Worm (Caenorhabditis elegans) whole organism, mixed stage, embryonic: ENCODE results near the gene Y38E10A.3.
"Not testable (repeated sequence)": the region's sequence is repeated elsewhere in the genome, so short reads cannot be mapped to it uniquely, and the experiment has no call there.

Experiments
- M03D4.4 ChIP-seq: sonication (generic microtip); optimal IDR thresholded peaks from 2 replicates; lab custom pipeline; 2017; ENCODE audit warnings: mild to moderate bottlenecking, missing genetic modification characterization, missing compliant biosample characterization
- blmp-1 ChIP-seq: fragments of 150-350 bp; optimal IDR thresholded peaks from 2 replicates; lab custom pipeline; 2014; ENCODE audit warnings: missing biosample characterization, missing genetic modification characterization
- ceh-39 ChIP-seq: fragments of 150-350 bp; optimal IDR thresholded peaks from 2 replicates; lab custom pipeline; 2014; ENCODE audit warnings: missing biosample characterization, missing genetic modification characterization
- ceh-43 ChIP-seq: fragments of 200-800 bp; sonication (Bioruptor generic); optimal IDR thresholded peaks from 2 replicates; lab custom pipeline; 2018; ENCODE audit warnings: mild to moderate bottlenecking, missing genetic modification characterization, moderate library complexity, missing compliant biosample characterization
- ceh-83 ChIP-seq: fragments of 200-800 bp; sonication (Bioruptor generic); optimal IDR thresholded peaks from 2 replicates; lab custom pipeline; 2018; ENCODE audit warnings: mild to moderate bottlenecking, missing genetic modification characterization, missing compliant biosample characterization
- ces-1 ChIP-seq: fragments of 150-350 bp; optimal IDR thresholded peaks from 2 replicates; lab custom pipeline; 2014; ENCODE audit warnings: missing biosample characterization, missing genetic modification reagents, missing genetic modification characterization
- cnd-1 ChIP-seq: fragments of 200-800 bp; sonication (Bioruptor generic); optimal IDR thresholded peaks from 2 replicates; lab custom pipeline; 2018; ENCODE audit warnings: mild to moderate bottlenecking, missing genetic modification characterization, missing compliant biosample characterization
- elt-1 ChIP-seq: sonication (generic microtip); optimal IDR thresholded peaks from 2 replicates; lab custom pipeline; 2017; ENCODE audit warnings: missing genetic modification characterization, mild to moderate bottlenecking, missing compliant biosample characterization, antibody characterized with exemption, moderate library complexity, borderline replicate concordance; ENCODE audit not compliant: insufficient read depth
- flh-1 ChIP-seq: fragments of 200-800 bp; sonication (Bioruptor generic); optimal IDR thresholded peaks from 2 replicates; lab custom pipeline; 2018; ENCODE audit warnings: mild to moderate bottlenecking, missing genetic modification characterization, moderate library complexity, missing compliant biosample characterization
- hlh-1 ChIP-seq: fragments of 150-350 bp; optimal IDR thresholded peaks from 2 replicates; lab custom pipeline; 2014; ENCODE audit warnings: missing biosample characterization, missing genetic modification reagents, missing genetic modification characterization
- lin-32 ChIP-seq: fragments of 200-800 bp; sonication (Bioruptor generic); optimal IDR thresholded peaks from 2 replicates; lab custom pipeline; 2018; ENCODE audit warnings: mild to moderate bottlenecking, missing genetic modification characterization, missing compliant biosample characterization
- lsy-2 ChIP-seq: fragments of 150-350 bp; optimal IDR thresholded peaks from 2 replicates; lab custom pipeline; 2014; ENCODE audit warnings: missing biosample characterization, missing genetic modification characterization
- mep-1 ChIP-seq: fragments of 150-350 bp; optimal IDR thresholded peaks from 2 replicates; lab custom pipeline; 2017; ENCODE audit warnings: missing biosample characterization, missing genetic modification reagents, missing genetic modification characterization, inconsistent platforms
- nhr-12 ChIP-seq: fragments of 150-350 bp; optimal IDR thresholded peaks from 2 replicates; lab custom pipeline; 2014; ENCODE audit warnings: missing biosample characterization, missing genetic modification characterization
- nhr-237 ChIP-seq: fragments of 150-350 bp; optimal IDR thresholded peaks from 2 replicates; lab custom pipeline; 2014; ENCODE audit warnings: missing biosample characterization, missing genetic modification characterization
- pha-4 ChIP-seq: fragments of 150-350 bp; optimal IDR thresholded peaks from 2 replicates; lab custom pipeline; 2018; ENCODE audit warnings: missing biosample characterization, missing genetic modification reagents, missing genetic modification characterization
- sem-2 ChIP-seq: fragments of 200-800 bp; sonication (Bioruptor generic); optimal IDR thresholded peaks from 2 replicates; lab custom pipeline; 2018; ENCODE audit warnings: mild to moderate bottlenecking, missing genetic modification characterization, missing compliant biosample characterization
- sptf-1 ChIP-seq: sonication (generic microtip); optimal IDR thresholded peaks from 2 replicates; lab custom pipeline; 2017; ENCODE audit warnings: mild to moderate bottlenecking, missing genetic modification characterization, moderate library complexity, missing compliant biosample characterization
- unc-120 ChIP-seq: sonication (generic microtip); optimal IDR thresholded peaks from 2 replicates; lab custom pipeline; 2017; ENCODE audit warnings: missing genetic modification characterization, missing compliant biosample characterization; ENCODE audit not compliant: poor library complexity, severe bottlenecking
- unc-39 ChIP-seq: fragments of 150-350 bp; optimal IDR thresholded peaks from 2 replicates; lab custom pipeline; 2014; ENCODE audit warnings: missing biosample characterization, missing genetic modification characterization
- unc-62 ChIP-seq: fragments of 150-350 bp; optimal IDR thresholded peaks from 2 replicates; lab custom pipeline; 2014; ENCODE audit warnings: missing biosample characterization, missing genetic modification reagents, missing genetic modification characterization
- zip-8 ChIP-seq: fragments of 150-350 bp; optimal IDR thresholded peaks from 2 replicates; lab custom pipeline; 2014; ENCODE audit warnings: missing biosample characterization, missing genetic modification characterization
- ztf-11 ChIP-seq: fragments of 150-350 bp; optimal IDR thresholded peaks from 2 replicates; lab custom pipeline; 2014; ENCODE audit warnings: missing biosample characterization, missing genetic modification characterization

The Y38E10A.3 gene

DNA sequence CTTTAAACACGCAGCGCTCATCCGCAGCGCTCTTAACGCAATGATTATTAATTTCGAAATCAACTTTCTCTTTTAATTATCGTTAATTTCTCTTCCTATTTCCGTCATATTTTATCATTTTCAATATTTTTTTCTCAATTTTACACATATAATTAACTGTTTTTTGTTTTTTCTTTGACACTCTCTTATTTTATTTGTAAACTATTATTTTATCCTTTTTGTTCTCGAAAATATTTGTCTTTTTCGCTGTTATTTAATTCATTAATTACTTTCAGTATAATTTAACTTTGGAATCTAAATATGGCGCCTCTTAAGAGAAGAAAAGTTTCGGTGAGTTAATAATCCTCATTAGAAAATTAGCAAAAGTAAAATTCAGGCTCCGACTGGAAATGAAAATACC lies 38.4 kb downstream of the Y38E10A.3 start, which contains the start of gene F49C5.3:
Gene F49C5.3, plus strand, starts transcription at position 301 of the 400 bp plus-strand sequence.
- TF ChIP-seq lsy-2 (tag; lab: Kevin White, UChicago); unc-120; blmp-1 (tag; lab: Kevin White, UChicago): not testable (repeated sequence)
- TF ChIP-seq, all 35 proteins: peak for 0; not testable (repeated sequence) for 35

DNA sequence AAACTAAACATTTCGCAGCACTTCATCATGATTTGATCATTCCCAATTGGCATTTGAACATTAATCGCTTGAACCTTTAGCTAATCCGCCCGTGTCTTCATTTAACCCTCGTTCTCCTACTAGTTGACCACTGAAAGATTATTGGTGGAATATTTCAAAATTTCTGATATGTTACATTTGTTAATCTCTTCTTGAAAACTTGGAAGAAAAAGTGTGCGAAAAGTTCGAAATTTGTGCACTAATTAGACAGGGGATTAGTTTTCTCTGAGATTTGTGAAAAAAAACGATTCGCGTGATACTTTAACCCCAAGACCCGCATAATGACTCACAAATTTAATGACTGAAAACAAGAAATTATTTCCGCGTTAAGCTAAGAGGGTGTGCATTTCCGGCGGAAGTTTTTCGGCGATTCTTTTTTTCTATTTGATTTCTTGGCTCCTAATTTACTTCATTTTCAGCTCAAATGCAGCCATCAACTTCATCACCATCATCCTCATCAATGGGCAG lies 39.2 kb downstream of the Y38E10A.3 start, which contains the start of gene nimk-1:
Gene nimk-1, plus strand, starts transcription at position 457 of the 507 bp plus-strand sequence.
- TF ChIP-seq unc-120 (no peak), lin-32 (GFP tag; lab: Kevin White, UChicago) (no peak), cnd-1 (tag; lab: Kevin White, UChicago) (no peak), zip-8 (tag; lab: Kevin White, UChicago) (no peak), lsy-2 (tag; lab: Kevin White, UChicago) (no peak), ceh-39 (tag; lab: Kevin White, UChicago) (no peak), ztf-11 (tag; lab: Kevin White, UChicago) (no peak), pha-4 (tag; lab: Kevin White, UChicago) (no peak), ceh-43 (no peak)

DNA sequence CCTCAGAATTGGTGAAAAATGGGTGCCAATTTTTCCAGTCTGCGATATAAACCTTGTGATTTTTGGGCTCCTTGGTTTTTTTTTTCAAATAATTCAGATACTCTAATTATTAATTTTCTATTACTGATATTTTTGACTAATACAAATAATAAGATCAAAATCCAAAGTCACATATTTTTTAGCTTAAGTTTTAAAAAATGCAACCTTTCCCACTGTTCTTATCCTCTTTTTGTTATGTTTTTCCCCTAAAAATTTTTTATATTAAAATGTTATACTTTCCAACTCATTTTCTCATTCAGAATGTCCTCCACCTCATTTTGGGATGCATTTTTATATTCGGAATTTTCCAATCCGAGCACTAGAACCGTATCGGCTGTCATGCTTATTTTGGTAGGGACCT lies 43.6 kb downstream of the Y38E10A.3 start, which contains the start of gene srx-120:
Gene srx-120, plus strand, starts transcription at position 301 of the 400 bp plus-strand sequence.
- no peak for TF ChIP-seq zip-8 (tag; lab: Kevin White, UChicago)
- TF ChIP-seq ceh-43 = no peak
- TF ChIP-seq ces-1 (GFP tag; lab: Kevin White, UChicago) = no peak
- no peak for TF ChIP-seq nhr-12
- TF ChIP-seq cnd-1 (tag; lab: Kevin White, UChicago) = no peak
- TF ChIP-seq hlh-1 (tag; lab: Kevin White, UChicago) = no peak
- TF ChIP-seq ztf-11 (tag; lab: Kevin White, UChicago) = no peak
- TF ChIP-seq unc-39 (tag; lab: Kevin White, UChicago) = no peak
- TF ChIP-seq sptf-1 (tag; lab: Kevin White, UChicago) = no peak
- no peak for TF ChIP-seq nhr-237 (tag; lab: Kevin White, UChicago)
- TF ChIP-seq M03D4.4 (tag; lab: Kevin White, UChicago) = no peak
- no peak for TF ChIP-seq ceh-83 (GFP tag; lab: Kevin White, UChicago)
- no peak for TF ChIP-seq unc-62 (GFP tag; lab: Kevin White, UChicago)
- TF ChIP-seq mep-1 (tag; lab: Kevin White, UChicago) = no peak
- TF ChIP-seq unc-120 = no peak
- no peak for TF ChIP-seq elt-1 (tag; lab: Kevin White, UChicago)
- no peak for TF ChIP-seq flh-1 (GFP tag; lab: Kevin White, UChicago)
- TF ChIP-seq sem-2 = no peak
- TF ChIP-seq, all 35 proteins: peak for 0

ce11 chrII:12527947-12528346 lies 46.6 kb downstream of the Y38E10A.3 start, which contains the start of gene srx-119:
Gene srx-119, plus strand, starts transcription at chrII:12528247.
- TF ChIP-seq cnd-1 (tag; lab: Kevin White, UChicago) = no peak
- no peak for TF ChIP-seq elt-1 (tag; lab: Kevin White, UChicago)
- TF ChIP-seq sem-2 = no peak

DNA sequence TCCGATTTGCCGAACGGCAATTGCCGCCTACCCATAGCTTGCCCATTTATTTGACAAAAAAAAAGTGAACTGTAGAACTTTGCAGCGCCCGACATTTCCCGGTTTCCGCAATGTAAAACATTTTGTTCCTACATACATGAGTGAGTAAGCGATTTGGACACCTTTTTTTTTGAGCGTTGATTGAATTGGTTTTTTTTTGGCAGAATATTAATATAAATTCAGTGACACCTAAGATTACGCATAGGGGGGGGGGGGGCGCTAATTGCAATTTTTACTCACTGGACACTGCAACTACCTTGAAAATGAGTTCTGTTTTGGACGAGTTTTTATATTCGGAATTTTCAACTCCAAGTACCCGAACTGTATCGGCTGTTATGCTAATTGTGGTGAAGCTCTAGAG lies 49.0 kb downstream of the Y38E10A.3 start, which contains the start of gene srx-118:
Gene srx-118, plus strand, starts transcription at position 301 of the 400 bp plus-strand sequence.
- TF ChIP-seq unc-120 = no peak
